Worm (Caenorhabditis elegans) whole organism, L2 larva: ENCODE results near the gene F58A3.4.

Experiments used
- C34F6.9 ChIP-seq: fragments of 150-350 bp; optimal IDR thresholded peaks from 2 replicates; lab custom pipeline; 2014; ENCODE audit warnings: missing biosample characterization, missing genetic modification characterization
- F13H6.1 ChIP-seq: sonication (generic microtip); optimal IDR thresholded peaks from 2 replicates; lab custom pipeline; 2016; ENCODE audit warnings: missing genetic modification characterization, missing compliant biosample characterization
- unc-39 ChIP-seq: fragments of 150-350 bp; optimal IDR thresholded peaks from 2 replicates; lab custom pipeline; 2014; ENCODE audit warnings: missing biosample characterization, missing genetic modification characterization

- TF ChIP-seq unc-39 (tag; lab: Kevin White, UChicago) (no peak), C34F6.9 (tag; lab: Kevin White, UChicago) (no peak), F13H6.1 (tag; lab: Kevin White, UChicago) (no peak)
Measured at ce11 chrX:10989286-10989685, 21.2 kb downstream of the F58A3.4 start.
